Fruit fly (Drosophila melanogaster): Measurements from ENCODE around the gene CG2059.

The CG2059 gene

dm6 chrX:7333858-7334800, 48.0 kb downstream of the CG2059 start:
- no peak for TF ChIP-seq psq (optimal IDR thresholded peaks at IDR 0.05)
- TF ChIP-seq usp (GFP tag; optimal IDR thresholded peaks at IDR 0.05), result no peak
- TF ChIP-seq Dll (optimal IDR thresholded peaks at IDR 0.05), result no peak
- TF ChIP-seq EcR (GFP tag; optimal IDR thresholded peaks at IDR 0.05), result no peak
- TF ChIP-seq CG8478 (optimal IDR thresholded peaks at IDR 0.05), result no peak
- no peak for TF ChIP-seq pan (optimal IDR thresholded peaks at IDR 0.05)

- TF ChIP-seq EcR (GFP tag; optimal IDR thresholded peaks at IDR 0.05) (no peak), CG8478 (optimal IDR thresholded peaks at IDR 0.05) (no peak)
Measured at dm6 chrX:7334801-7335176, 48.6 kb downstream of the CG2059 start.

- TF ChIP-seq usp (GFP tag; optimal IDR thresholded peaks at IDR 0.05) (no peak), pan (optimal IDR thresholded peaks at IDR 0.05) (no peak), EcR (GFP tag; optimal IDR thresholded peaks at IDR 0.05) (peak; percentile 11 to 70)
Measured at dm6 chrX:7335524-7335991, 49.4 kb downstream of the CG2059 start.

- TF ChIP-seq pan (optimal IDR thresholded peaks at IDR 0.05), result no peak
- no peak for TF ChIP-seq psq (optimal IDR thresholded peaks at IDR 0.05)
- no peak for TF ChIP-seq CG8478 (optimal IDR thresholded peaks at IDR 0.05)
- TF ChIP-seq usp (GFP tag; optimal IDR thresholded peaks at IDR 0.05), result no peak
- no peak for TF ChIP-seq EcR (GFP tag; optimal IDR thresholded peaks at IDR 0.05)
- no peak for TF ChIP-seq Dll (optimal IDR thresholded peaks at IDR 0.05)
Measured at dm6 chrX:7336121-7336961, 50.2 kb downstream of the CG2059 start.

dm6 chrX:7336962-7337844, 51.0 kb downstream of the CG2059 start, which contains the start of gene CBP:
TSS of gene CBP (plus strand) at chrX:7337352.
- TF ChIP-seq CG8478 (optimal IDR thresholded peaks at IDR 0.05) (no peak), Dll (optimal IDR thresholded peaks at IDR 0.05) (no peak), psq (optimal IDR thresholded peaks at IDR 0.05) (no peak), usp (GFP tag; optimal IDR thresholded peaks at IDR 0.05) (no peak), EcR (GFP tag; optimal IDR thresholded peaks at IDR 0.05) (no peak), pan (optimal IDR thresholded peaks at IDR 0.05) (no peak)

All from whole organism.